Worm (Caenorhabditis elegans) whole organism, mixed stage, embryonic: ENCODE data around the gene C05B5.11.
"Not testable (repeated sequence)": the region's sequence is repeated elsewhere in the genome, so short reads cannot be mapped to it uniquely, and the experiment has no call there.

ENCODE experiments used
- M03D4.4 ChIP-seq: sonication (generic microtip); optimal IDR thresholded peaks from 2 replicates; lab custom pipeline; 2017; ENCODE audit warnings: mild to moderate bottlenecking, missing genetic modification characterization, missing compliant biosample characterization
- ceh-39 ChIP-seq: fragments of 150-350 bp; optimal IDR thresholded peaks from 2 replicates; lab custom pipeline; 2014; ENCODE audit warnings: missing biosample characterization, missing genetic modification characterization
- ceh-43 ChIP-seq: fragments of 200-800 bp; sonication (Bioruptor generic); optimal IDR thresholded peaks from 2 replicates; lab custom pipeline; 2018; ENCODE audit warnings: mild to moderate bottlenecking, missing genetic modification characterization, moderate library complexity, missing compliant biosample characterization
- ceh-83 ChIP-seq: fragments of 200-800 bp; sonication (Bioruptor generic); optimal IDR thresholded peaks from 2 replicates; lab custom pipeline; 2018; ENCODE audit warnings: mild to moderate bottlenecking, missing genetic modification characterization, missing compliant biosample characterization
- cnd-1 ChIP-seq: fragments of 200-800 bp; sonication (Bioruptor generic); optimal IDR thresholded peaks from 2 replicates; lab custom pipeline; 2018; ENCODE audit warnings: mild to moderate bottlenecking, missing genetic modification characterization, missing compliant biosample characterization
- flh-1 ChIP-seq: fragments of 200-800 bp; sonication (Bioruptor generic); optimal IDR thresholded peaks from 2 replicates; lab custom pipeline; 2018; ENCODE audit warnings: mild to moderate bottlenecking, missing genetic modification characterization, moderate library complexity, missing compliant biosample characterization
- mep-1 ChIP-seq: fragments of 150-350 bp; optimal IDR thresholded peaks from 2 replicates; lab custom pipeline; 2017; ENCODE audit warnings: missing biosample characterization, missing genetic modification reagents, missing genetic modification characterization, inconsistent platforms
- mls-2 ChIP-seq: sonication (generic microtip); optimal IDR thresholded peaks from 2 replicates; lab custom pipeline; 2016; ENCODE audit warnings: mild to moderate bottlenecking, missing genetic modification characterization, moderate library complexity, missing compliant biosample characterization
- nhr-28 ChIP-seq: fragments of 150-350 bp; optimal IDR thresholded peaks from 2 replicates; lab custom pipeline; 2014; ENCODE audit warnings: missing biosample characterization, missing genetic modification characterization
- sem-2 ChIP-seq: fragments of 200-800 bp; sonication (Bioruptor generic); optimal IDR thresholded peaks from 2 replicates; lab custom pipeline; 2018; ENCODE audit warnings: mild to moderate bottlenecking, missing genetic modification characterization, missing compliant biosample characterization
- tbx-8 ChIP-seq: fragments of 200-800 bp; sonication (Bioruptor generic); optimal IDR thresholded peaks from 2 replicates; lab custom pipeline; 2018; ENCODE audit warnings: mild to moderate bottlenecking, missing genetic modification characterization, moderate library complexity, missing compliant biosample characterization
- unc-120 ChIP-seq: sonication (generic microtip); optimal IDR thresholded peaks from 2 replicates; lab custom pipeline; 2017; ENCODE audit warnings: missing genetic modification characterization, missing compliant biosample characterization; ENCODE audit not compliant: poor library complexity, severe bottlenecking
- unc-39 ChIP-seq: fragments of 150-350 bp; optimal IDR thresholded peaks from 2 replicates; lab custom pipeline; 2014; ENCODE audit warnings: missing biosample characterization, missing genetic modification characterization
- unc-62 ChIP-seq: fragments of 150-350 bp; optimal IDR thresholded peaks from 2 replicates; lab custom pipeline; 2014; ENCODE audit warnings: missing biosample characterization, missing genetic modification reagents, missing genetic modification characterization
- zip-8 ChIP-seq: fragments of 150-350 bp; optimal IDR thresholded peaks from 2 replicates; lab custom pipeline; 2014; ENCODE audit warnings: missing biosample characterization, missing genetic modification characterization

Gene C05B5.11

ce11 chrIII:10049682-10050081, 45.4 kb downstream of the C05B5.11 start, which contains the start of gene T16G12.1:
TSS of gene T16G12.1 (minus strand) at chrIII:10049857.
- TF ChIP-seq ceh-39 (tag; lab: Kevin White, UChicago) (no peak), cnd-1 (no peak), tbx-8 (GFP tag; lab: Kevin White, UChicago) (no peak), unc-120 (tag; lab: Kevin White, UChicago) (no peak), ceh-83 (GFP tag; lab: Kevin White, UChicago) (no peak), sem-2 (GFP tag; lab: Kevin White, UChicago) (no peak), mep-1 (tag; lab: Kevin White, UChicago) (no peak), ceh-43 (GFP tag; lab: Kevin White, UChicago) (no peak), unc-39 (tag; lab: Kevin White, UChicago) (no peak), flh-1 (no peak), nhr-28 (tag; lab: Kevin White, UChicago) (no peak), mls-2 (tag; lab: Kevin White, UChicago) (no peak), M03D4.4 (tag; lab: Kevin White, UChicago) (no peak)

- not testable (repeated sequence) for TF ChIP-seq ceh-43 (GFP tag; lab: Kevin White, UChicago); zip-8 (tag; lab: Kevin White, UChicago); flh-1
Measured at ce11 chrIII:10050321-10050720, 46.0 kb downstream of the C05B5.11 start, which contains the start of gene T16G12.3. TSS of gene T16G12.3 (plus strand) at chrIII:10050621.

DNA sequence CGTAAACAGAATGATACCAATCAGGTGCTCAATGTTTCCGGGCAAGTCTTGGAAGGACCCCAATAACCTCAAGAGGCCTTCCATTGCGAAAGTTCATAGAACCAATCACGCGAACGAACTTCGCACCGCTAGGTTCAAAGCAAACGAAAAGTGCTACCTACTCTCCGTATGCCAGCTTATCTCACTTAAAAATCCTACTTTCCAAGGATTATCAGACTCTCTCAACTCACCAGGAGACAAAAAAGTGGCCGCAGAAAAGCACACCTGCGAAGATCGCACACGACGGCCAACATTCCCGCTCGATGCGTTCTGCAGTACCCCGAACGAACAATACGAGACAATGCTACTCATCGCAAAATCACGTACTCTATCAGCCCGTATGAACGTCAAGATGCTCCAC, 49.0 kb downstream of the C05B5.11 start, which contains the start of gene T16G12.12:
T16G12.12 (plus strand) TSS at position 301 of the 400 bp plus-strand sequence.
- TF ChIP-seq zip-8 (tag; lab: Kevin White, UChicago); unc-62 (GFP tag; lab: Kevin White, UChicago); mls-2 (tag; lab: Kevin White, UChicago): not testable (repeated sequence)
